Fruit fly (Drosophila melanogaster): Measurements from ENCODE around the gene mus304.
A peak's percentile ranks its signal among the peaks of the same experiment; 100 is the strongest.

Gene mus304

dm6 chr3L:18062959-18063510 is 46.6 kb upstream of the mus304 start (continued):
- TF ChIP-seq ash1 (GFP tag; optimal IDR thresholded peaks at IDR 0.05) = no peak
- peak; percentile 58 for TF ChIP-seq Spps (tag; optimal IDR thresholded peaks at IDR 0.05)
- peak; percentile 36 for TF ChIP-seq CG30403 (GFP tag; optimal IDR thresholded peaks at IDR 0.05)
- TF ChIP-seq croc (GFP tag; conservative IDR thresholded peaks at IDR 0.05) = no peak
- peak; percentile 35 for TF ChIP-seq Blimp-1 (GFP tag; optimal IDR thresholded peaks at IDR 0.05)
- peak; percentile 28 for TF ChIP-seq Sox100B (GFP tag; optimal IDR thresholded peaks at IDR 0.05)
- TF ChIP-seq CG7839 (tag; optimal IDR thresholded peaks at IDR 0.05) = peak; percentile 50
- TF ChIP-seq fd96Cb (tag; optimal IDR thresholded peaks at IDR 0.05) = peak; percentile 21
- peak; percentile 1 for TF ChIP-seq CG4424 (GFP tag; optimal IDR thresholded peaks at IDR 0.05)
- peak; percentile 68 for TF ChIP-seq CG31365 (tag; optimal IDR thresholded peaks at IDR 0.05)
- no peak for TF ChIP-seq CG14050 (GFP tag; IDR thresholded peaks at IDR 0.05)
- no peak for TF ChIP-seq toy (GFP tag; IDR thresholded peaks at IDR 0.05)
- peak; percentile 34 for TF ChIP-seq CG2120 (GFP tag; optimal IDR thresholded peaks at IDR 0.05)
- TF ChIP-seq Sox102F (GFP tag; optimal IDR thresholded peaks at IDR 0.05) = peak; percentile 21
- peak; percentile 28 for TF ChIP-seq az2 (GFP tag; optimal IDR thresholded peaks at IDR 0.05)
- TF ChIP-seq CG14014 (GFP tag; IDR thresholded peaks at IDR 0.05) = peak; percentile 23; the same call in 1 of the 2 replicates
- TF ChIP-seq cad (GFP tag; optimal IDR thresholded peaks at IDR 0.05) = no peak
- peak; percentile 74 for TF ChIP-seq gem (tag; optimal IDR thresholded peaks at IDR 0.05)
- peak; percentile 11 for TF ChIP-seq Fer3 (tag; optimal IDR thresholded peaks at IDR 0.05)
- peak; percentile 9 for TF ChIP-seq Xbp1 (GFP tag; optimal IDR thresholded peaks at IDR 0.05)
- peak; percentile 24 for TF ChIP-seq stwl (tag; optimal IDR thresholded peaks at IDR 0.05)
- peak; percentile 65 for TF ChIP-seq sens (GFP tag)
- TF ChIP-seq Ada2b (GFP tag; IDR thresholded peaks at IDR 0.05) = 0 out of 2 replicates have a peak, but pooled peaks have one; percentile 35
- peak in 1 of 2 experiments; percentile 4 for TF ChIP-seq Hr78 (GFP tag; optimal IDR thresholded peaks at IDR 0.05)
- no peak for TF ChIP-seq B-H1 (GFP tag; IDR thresholded peaks at IDR 0.05)
- TF ChIP-seq lola (GFP tag; optimal IDR thresholded peaks at IDR 0.05) = peak in 1 of 3 experiments; percentile 46
- peak; percentile 34 for TF ChIP-seq Deaf1 (tag; optimal IDR thresholded peaks at IDR 0.05)
- peak; percentile 58 for TF ChIP-seq unpg (GFP tag; optimal IDR thresholded peaks at IDR 0.05)
- TF ChIP-seq corto (GFP tag; optimal IDR thresholded peaks at IDR 0.05) = peak; percentile 62
- peak; percentile 39; the same call in 1 of the 2 replicates for TF ChIP-seq Adf1 (GFP tag; IDR thresholded peaks at IDR 0.05)
- peak; percentile 9 for TF ChIP-seq psq (GFP tag; optimal IDR thresholded peaks at IDR 0.05)
- peak; percentile 21 for TF ChIP-seq bcd (GFP tag; optimal IDR thresholded peaks at IDR 0.05)
- TF ChIP-seq D (optimal IDR thresholded peaks at IDR 0.05) = no peak
- TF ChIP-seq D (GFP tag; optimal IDR thresholded peaks at IDR 0.05) = peak; percentile 14
- peak; percentile 17 for TF ChIP-seq CG15601 (tag; optimal IDR thresholded peaks at IDR 0.05)
- TF ChIP-seq CG10979 (tag; optimal IDR thresholded peaks at IDR 0.05) = peak; percentile 55
- TF ChIP-seq Trl (optimal IDR thresholded peaks at IDR 0.05) = peak; percentile 78 to 84
- no peak for TF ChIP-seq Trl (GFP tag; optimal IDR thresholded peaks at IDR 0.05)
- TF ChIP-seq odd (GFP tag; optimal IDR thresholded peaks at IDR 0.05) = peak; percentile 17
- no peak for TF ChIP-seq CG16779 (GFP tag; IDR thresholded peaks at IDR 0.05)
- peak; percentile 62; the same call in 2 of the 3 replicates for TF ChIP-seq CG17361 (GFP tag; IDR thresholded peaks at IDR 0.05)
- peak; percentile 17 for TF ChIP-seq CG8388 (GFP tag; optimal IDR thresholded peaks at IDR 0.05)
- TF ChIP-seq CG10147 (GFP tag; optimal IDR thresholded peaks at IDR 0.05) = peak; percentile 7
- TF ChIP-seq CG42726 (GFP tag; IDR thresholded peaks at IDR 0.05; ENCODE audit: partially characterized antibody) = no peak
- TF ChIP-seq Ssrp (tag; optimal IDR thresholded peaks at IDR 0.05) = no peak
- peak; percentile 62; the same call in 1 of the 2 replicates for TF ChIP-seq Xrp1 (GFP tag; IDR thresholded peaks at IDR 0.05)
- TF ChIP-seq cwo (GFP tag; optimal IDR thresholded peaks at IDR 0.05) = peak; percentile 27
- peak; percentile 55; the same call in 1 of the 2 replicates for TF ChIP-seq CG31441 (GFP tag; IDR thresholded peaks at IDR 0.05)
- no peak for TF ChIP-seq HHEX (GFP tag; optimal IDR thresholded peaks at IDR 0.05)
